Fruit fly (Drosophila melanogaster) whole organism, embryonic: ENCODE data around the gene CG46465.

ENCODE experiments used
- Abd-B ChIP-seq: fragments of 200-800 bp; sonication (Bioruptor generic); optimal IDR thresholded peaks from 2 replicates; lab custom pipeline; 2018; ENCODE audit warnings: missing biosample characterization, mild to moderate bottlenecking, missing genetic modification characterization, moderate library complexity
- Ada2b ChIP-seq: fragments of 200-800 bp; sonication (Bioruptor generic); IDR thresholded peaks from 2 replicates; pipeline ENCODE4 v1.3.6; 2022; ENCODE audit warnings: missing biosample characterization, missing genetic modification characterization
- Adf1 ChIP-seq: fragments of 200-800 bp; sonication (Bioruptor generic); IDR thresholded peaks from 2 replicates; pipeline ENCODE4 v1.3.6; 2022; ENCODE audit warnings: missing biosample characterization, missing genetic modification characterization
- Awh ChIP-seq: fragments of 200-800 bp; sonication (Bioruptor generic); IDR thresholded peaks from 2 replicates; pipeline ENCODE4, ENCODE4 v1.3.6; 2022; ENCODE audit warnings: missing biosample characterization, missing genetic modification characterization
- CG10979 ChIP-seq: fragments of 200-800 bp; sonication (Bioruptor generic); optimal IDR thresholded peaks from 2 replicates; lab custom pipeline; 2018; ENCODE audit warnings: missing biosample characterization, mild to moderate bottlenecking, missing genetic modification characterization, moderate library complexity
- CG11504 ChIP-seq: fragments of 200-800 bp; sonication (Bioruptor generic); optimal IDR thresholded peaks from 3 replicates; lab custom pipeline; 2019; ENCODE audit warnings: missing biosample characterization, mild to moderate bottlenecking, missing genetic modification characterization, moderate library complexity
- CG11723 ChIP-seq: fragments of 200-800 bp; sonication (Bioruptor generic); optimal IDR thresholded peaks from 2 replicates; lab custom pipeline; 2017; ENCODE audit warnings: missing biosample characterization, mild to moderate bottlenecking, missing genetic modification characterization
- CG12391 ChIP-seq: fragments of 200-800 bp; sonication (Bioruptor generic); optimal IDR thresholded peaks from 3 replicates; lab custom pipeline; 2018; ENCODE audit warnings: missing biosample characterization, mild to moderate bottlenecking, missing genetic modification characterization, moderate library complexity
- CG13424 ChIP-seq: fragments of 200-800 bp; sonication (Bioruptor generic); optimal IDR thresholded peaks from 2 replicates; lab custom pipeline; 2019; ENCODE audit warnings: missing biosample characterization, mild to moderate bottlenecking, missing genetic modification characterization, moderate library complexity
- CG14050 ChIP-seq: fragments of 200-800 bp; sonication (Bioruptor generic); IDR thresholded peaks from 3 replicates; pipeline ENCODE4 v1.3.6; 2022; ENCODE audit warnings: missing biosample characterization, missing genetic modification characterization
- CG14860 ChIP-seq: fragments of 200-800 bp; sonication (Bioruptor generic); IDR thresholded peaks from 3 replicates; pipeline ENCODE4 v1.3.6; 2022; ENCODE audit warnings: missing biosample characterization, missing genetic modification characterization; ENCODE audit not compliant: partially characterized antibody
- CG15269 ChIP-seq: fragments of 200-800 bp; sonication (Bioruptor generic); optimal IDR thresholded peaks from 2 replicates; lab custom pipeline; 2018; ENCODE audit warnings: missing biosample characterization, mild to moderate bottlenecking, missing genetic modification characterization, moderate library complexity
- CG15514 ChIP-seq: fragments of 200-800 bp; sonication (Bioruptor generic); optimal IDR thresholded peaks from 3 replicates; lab custom pipeline; 2017; ENCODE audit warnings: missing biosample characterization, missing genetic modification characterization, mild to moderate bottlenecking, moderate library complexity, missing genetic modification reagents
- CG15601 ChIP-seq: fragments of 200-800 bp; sonication (Bioruptor generic); optimal IDR thresholded peaks from 3 replicates; lab custom pipeline; 2019; ENCODE audit warnings: missing biosample characterization, mild to moderate bottlenecking, missing genetic modification characterization, moderate library complexity
- CG1602 ChIP-seq: fragments of 200-800 bp; sonication (Bioruptor generic); optimal IDR thresholded peaks from 3 replicates; lab custom pipeline; 2016; ENCODE audit warnings: missing biosample characterization, missing genetic modification characterization
- CG1647 ChIP-seq: fragments of 200-800 bp; sonication (Bioruptor generic); optimal IDR thresholded peaks from 3 replicates; lab custom pipeline; 2016; ENCODE audit warnings: missing biosample characterization, missing genetic modification characterization
- CG17359 ChIP-seq: fragments of 200-800 bp; sonication (Bioruptor generic); optimal IDR thresholded peaks from 3 replicates; lab custom pipeline; 2018; ENCODE audit warnings: missing biosample characterization, mild to moderate bottlenecking, missing genetic modification characterization, moderate library complexity
- CG17361 ChIP-seq: fragments of 200-800 bp; sonication (Bioruptor generic); IDR thresholded peaks from 3 replicates; pipeline ENCODE4 v1.3.6; 2022; ENCODE audit warnings: missing biosample characterization, missing genetic modification characterization
- CG31441 ChIP-seq: fragments of 200-800 bp; sonication (Bioruptor generic); IDR thresholded peaks from 2 replicates; pipeline ENCODE4 v1.3.6; 2022; ENCODE audit warnings: missing biosample characterization, missing genetic modification characterization
- CG33213 ChIP-seq: fragments of 200-800 bp; sonication (Bioruptor generic); optimal IDR thresholded peaks from 3 replicates; lab custom pipeline; 2016; ENCODE audit warnings: missing biosample characterization, missing genetic modification characterization
- CG3847 ChIP-seq: fragments of 200-800 bp; sonication (Bioruptor generic); IDR thresholded peaks from 2 replicates; pipeline ENCODE4 v1.3.6; 2022; ENCODE audit warnings: missing biosample characterization, missing genetic modification characterization
- CG6254 ChIP-seq: fragments of 200-800 bp; sonication (Bioruptor generic); optimal IDR thresholded peaks from 3 replicates; lab custom pipeline; 2017; ENCODE audit warnings: mild to moderate bottlenecking, missing biosample characterization, missing genetic modification reagents, missing genetic modification characterization
- CG7556 ChIP-seq: fragments of 200-800 bp; sonication (Bioruptor generic); optimal IDR thresholded peaks from 2 replicates; lab custom pipeline; 2017; ENCODE audit warnings: missing biosample characterization, mild to moderate bottlenecking, missing genetic modification characterization
- CG9876 ChIP-seq: fragments of 200-800 bp; sonication (Bioruptor generic); optimal IDR thresholded peaks from 2 replicates; lab custom pipeline; 2016; ENCODE audit warnings: missing biosample characterization, missing genetic modification characterization
- Camta ChIP-seq: fragments of 200-800 bp; sonication (Bioruptor generic); optimal IDR thresholded peaks from 2 replicates; lab custom pipeline; 2016; ENCODE audit warnings: missing biosample characterization, missing genetic modification characterization
- HLH54F ChIP-seq: fragments of 200-800 bp; sonication (Bioruptor generic); optimal IDR thresholded peaks from 3 replicates; lab custom pipeline; 2016; ENCODE audit warnings: missing biosample characterization, missing genetic modification characterization
- Med ChIP-seq: fragments of 200-800 bp; sonication (Bioruptor generic); peaks from one replicate; lab custom pipeline; 2016; ENCODE audit warnings: missing biosample characterization, missing genetic modification characterization, mild to moderate bottlenecking, inconsistent platforms, moderate library complexity
- NC2β ChIP-seq: fragments of 200-800 bp; sonication (Bioruptor generic); optimal IDR thresholded peaks from 2 replicates; lab custom pipeline; 2016; ENCODE audit warnings: missing biosample characterization, missing genetic modification characterization
- NfI ChIP-seq: fragments of 200-800 bp; sonication (Bioruptor generic); optimal IDR thresholded peaks from 3 replicates; lab custom pipeline; 2018; ENCODE audit warnings: missing biosample characterization, mild to moderate bottlenecking, missing genetic modification characterization, moderate library complexity
- Poxn ChIP-seq: fragments of 200-800 bp; sonication (Bioruptor generic); IDR thresholded peaks from 2 replicates; pipeline ENCODE4 v1.3.6; 2022; ENCODE audit warnings: missing biosample characterization, missing genetic modification characterization
- Sox100B ChIP-seq: fragments of 200-800 bp; sonication (Bioruptor generic); optimal IDR thresholded peaks from 3 replicates; lab custom pipeline; 2018; ENCODE audit warnings: missing biosample characterization, mild to moderate bottlenecking, missing genetic modification characterization
- TFAM ChIP-seq: fragments of 200-800 bp; sonication (Bioruptor generic); optimal IDR thresholded peaks from 2 replicates; lab custom pipeline; 2017; ENCODE audit warnings: missing biosample characterization, missing genetic modification characterization, inconsistent platforms
- bowl ChIP-seq: fragments of 200-800 bp; sonication (Bioruptor generic); IDR thresholded peaks from 2 replicates; pipeline ENCODE4 v1.3.6; 2022; ENCODE audit warnings: missing biosample characterization, missing genetic modification characterization
- danr ChIP-seq: fragments of 200-800 bp; sonication (Bioruptor generic); IDR thresholded peaks from 2 replicates; pipeline ENCODE4 v1.3.6; 2022; ENCODE audit warnings: missing biosample characterization, missing genetic modification characterization
- dysf ChIP-seq: fragments of 200-800 bp; sonication (Bioruptor generic); IDR thresholded peaks from 3 replicates; pipeline ENCODE4 v1.3.6; 2022; ENCODE audit warnings: missing biosample characterization, missing genetic modification characterization
- esg ChIP-seq: fragments of 200-800 bp; sonication (Bioruptor generic); conservative IDR thresholded peaks from 2 replicates; pipeline ENCODE4 v1.3.6; 2022; ENCODE audit warnings: missing biosample characterization, missing genetic modification characterization
- ewg ChIP-seq: fragments of 200-800 bp; sonication (Bioruptor generic); optimal IDR thresholded peaks from 3 replicates; lab custom pipeline; 2017; ENCODE audit warnings: mild to moderate bottlenecking, missing biosample characterization, missing genetic modification reagents, missing genetic modification characterization
- gce ChIP-seq: fragments of 200-800 bp; sonication (Bioruptor generic); IDR thresholded peaks from 3 replicates; pipeline ENCODE4 v1.3.6; 2022; ENCODE audit warnings: missing biosample characterization, missing genetic modification characterization
- gfzf ChIP-seq: fragments of 200-800 bp; sonication (Bioruptor generic); optimal IDR thresholded peaks from 2 replicates; lab custom pipeline; 2016; ENCODE audit warnings: missing biosample characterization, mild to moderate bottlenecking, missing genetic modification characterization, moderate library complexity
- ken ChIP-seq: fragments of 200-800 bp; sonication (Bioruptor generic); IDR thresholded peaks from 3 replicates; pipeline ENCODE4 v1.3.6; 2022; ENCODE audit warnings: missing biosample characterization, missing genetic modification characterization
- lola ChIP-seq, 3 experiments: fragments of >200 bp in 2 of 3; fragments of 200-800 bp in 1 of 3; sonication (Bioruptor generic) in 1 of 3; optimal IDR thresholded peaks; 2 replicates each; lab custom pipeline; 2017 to 2019; ENCODE audit warnings: missing biosample characterization in 3 of 3, missing genetic modification characterization in 3 of 3, mild to moderate bottlenecking in 1 of 3, moderate library complexity in 1 of 3
- otp ChIP-seq: fragments of 200-800 bp; sonication (Bioruptor generic); IDR thresholded peaks from 3 replicates; pipeline ENCODE4, ENCODE4 v1.3.6; 2022; ENCODE audit warnings: missing biosample characterization, missing genetic modification characterization
- ranshi ChIP-seq: fragments of 200-800 bp; sonication (Bioruptor generic); IDR thresholded peaks from 2 replicates; pipeline ENCODE4 v1.3.6; 2022; ENCODE audit warnings: missing biosample characterization, missing genetic modification characterization
- row ChIP-seq: fragments of 200-800 bp; sonication (Bioruptor generic); IDR thresholded peaks from 3 replicates; pipeline ENCODE4 v1.3.6; 2022; ENCODE audit warnings: missing biosample characterization, missing genetic modification characterization
- sisA ChIP-seq: fragments of 200-800 bp; sonication (Bioruptor generic); IDR thresholded peaks from 2 replicates; pipeline ENCODE4 v1.3.6; 2022; ENCODE audit warnings: missing biosample characterization, missing genetic modification characterization
- slbo ChIP-seq: fragments of 200-800 bp; sonication (Bioruptor generic); IDR thresholded peaks from 2 replicates; pipeline ENCODE4 v1.3.6; 2022; ENCODE audit warnings: missing biosample characterization, missing genetic modification characterization
- toy ChIP-seq: fragments of 200-800 bp; sonication (Bioruptor generic); IDR thresholded peaks from 2 replicates; pipeline ENCODE4 v1.3.6; 2022; ENCODE audit warnings: missing biosample characterization, missing genetic modification characterization
- tx ChIP-seq: fragments of 200-800 bp; sonication (Bioruptor generic); optimal IDR thresholded peaks from 2 replicates; lab custom pipeline; 2016; ENCODE audit warnings: missing biosample characterization, missing genetic modification characterization
- unpg ChIP-seq: fragments of 200-800 bp; sonication (Bioruptor generic); optimal IDR thresholded peaks from 3 replicates; lab custom pipeline; 2018; ENCODE audit warnings: missing biosample characterization, mild to moderate bottlenecking, missing genetic modification characterization, moderate library complexity

CG46465 gene

dm6 chr2L:18982826-18983758 is 9.2 kb upstream of the CG46465 start (continued):
- no peak for TF ChIP-seq NC2β (GFP tag; lab: Kevin White, UChicago)
- no peak for TF ChIP-seq CG1602 (GFP tag; lab: Kevin White, UChicago)
- TF ChIP-seq bowl (GFP tag; lab: Robert Waterston, UW) = no peak
- TF ChIP-seq ewg (GFP tag; lab: Kevin White, UChicago) = no peak
- no peak for TF ChIP-seq Poxn (GFP tag; lab: Robert Waterston, UW)
- no peak for TF ChIP-seq gce (GFP tag; lab: Robert Waterston, UW)
- TF ChIP-seq CG17361 (GFP tag; lab: Robert Waterston, UW) = peak; percentile 42; the same call in 1 of the 3 replicates
- TF ChIP-seq TFAM = no peak
- peak; percentile 51 for TF ChIP-seq CG11504
- TF ChIP-seq esg (GFP tag; lab: Robert Waterston, UW) = no peak
- peak; percentile 33 for TF ChIP-seq CG7556 (GFP tag; lab: Kevin White, UChicago)
- no peak for TF ChIP-seq CG15514
- no peak for TF ChIP-seq CG15269 (tag; lab: Kevin White, UChicago)
- no peak for TF ChIP-seq CG12391 (tag; lab: Kevin White, UChicago)
- TF ChIP-seq Sox100B (GFP tag; lab: Kevin White, UChicago) = no peak
- no peak for TF ChIP-seq Abd-B (GFP tag; lab: Kevin White, UChicago)
- TF ChIP-seq CG11723 = no peak
- no peak for TF ChIP-seq CG14050
- peak; percentile 49 for TF ChIP-seq row (GFP tag; lab: Robert Waterston, UW)
- peak; percentile 55 for TF ChIP-seq Med (GFP tag; lab: Kevin White, UChicago)
- peak in 1 of 3 experiments; percentile 3 for TF ChIP-seq lola (GFP tag; optimal IDR thresholded peaks at IDR 0.05; lab: Kevin White, UChicago)
- no peak for TF ChIP-seq gfzf (GFP tag; lab: Kevin White, UChicago)
- no peak for TF ChIP-seq danr (GFP tag; lab: Robert Waterston, UW)
- TF ChIP-seq CG33213 (GFP tag; lab: Kevin White, UChicago) = no peak
- TF ChIP-seq toy (GFP tag; lab: Robert Waterston, UW) = no peak
- TF ChIP-seq tx (GFP tag; lab: Kevin White, UChicago) = no peak
- TF ChIP-seq ken (GFP tag; lab: Robert Waterston, UW) = no peak
- TF ChIP-seq Ada2b (GFP tag; lab: Robert Waterston, UW) = no peak
- TF ChIP-seq HLH54F = no peak
- no peak for TF ChIP-seq CG6254
- no peak for TF ChIP-seq dysf
- TF ChIP-seq CG3847 (GFP tag; lab: Robert Waterston, UW) = no peak
- TF ChIP-seq CG14860 (GFP tag; lab: Robert Waterston, UW) = no peak
- TF ChIP-seq ranshi (GFP tag; lab: Robert Waterston, UW) = no peak
- no peak for TF ChIP-seq CG1647 (GFP tag; lab: Kevin White, UChicago)
- no peak for TF ChIP-seq CG9876 (GFP tag; lab: Kevin White, UChicago)
- peak; percentile 34; the same call in 1 of the 2 replicates for TF ChIP-seq slbo (GFP tag; lab: Robert Waterston, UW)
- TF ChIP-seq CG15601 (tag; lab: Kevin White, UChicago) = no peak
- TF ChIP-seq Awh (GFP tag; lab: Robert Waterston, UW) = no peak
- no peak for TF ChIP-seq CG10979 (tag; lab: Kevin White, UChicago)
- no peak for TF ChIP-seq CG31441 (GFP tag; lab: Robert Waterston, UW)
- TF ChIP-seq NfI (GFP tag; lab: Kevin White, UChicago) = no peak
- TF ChIP-seq Camta = no peak
- no peak for TF ChIP-seq Adf1 (GFP tag; lab: Robert Waterston, UW)
- no peak for TF ChIP-seq otp (GFP tag; lab: Robert Waterston, UW)
- peak; percentile 17 for TF ChIP-seq CG13424 (tag; lab: Kevin White, UChicago)
- TF ChIP-seq CG17359 (tag; lab: Kevin White, UChicago) = no peak
- TF ChIP-seq unpg (GFP tag; lab: Kevin White, UChicago) = no peak
- no peak for TF ChIP-seq sisA (GFP tag; lab: Robert Waterston, UW)
